Fruit fly (Drosophila melanogaster) Kc167 (cell line): ENCODE measurements around the gene amd.

Experiments
- Myc ChIP-seq: fragments of >200 bp; optimal IDR thresholded peaks from 2 replicates; lab custom pipeline; 2017; ENCODE audit warnings: missing external identifiers
- Sin3A ChIP-seq: fragments of >200 bp; optimal IDR thresholded peaks from 2 replicates; lab custom pipeline; 2018; ENCODE audit warnings: missing external identifiers
- h ChIP-seq: fragments of >200 bp; optimal IDR thresholded peaks from 3 replicates; lab custom pipeline; 2018; ENCODE audit warnings: missing external identifiers
- insv ChIP-seq: fragments of >200 bp; optimal IDR thresholded peaks from 3 replicates; lab custom pipeline; 2018; ENCODE audit warnings: missing external identifiers
- psq ChIP-seq: fragments of >200 bp; optimal IDR thresholded peaks from 2 replicates; lab custom pipeline; 2017; ENCODE audit warnings: missing external identifiers
- ttk ChIP-seq: sonication (Bioruptor generic); optimal IDR thresholded peaks from 2 replicates; lab custom pipeline; 2017; ENCODE audit warnings: missing external identifiers

amd gene

dm6 chr2L:19109625-19110204 is at the start of gene amd:
amd (plus strand) TSS chr2L:19110154.
- TF ChIP-seq psq: no peak
- no peak for TF ChIP-seq h (lab: Kevin White, UChicago)
- TF ChIP-seq Sin3A: no peak
- no peak for TF ChIP-seq Myc
- TF ChIP-seq insv (lab: Kevin White, UChicago): no peak
- TF ChIP-seq ttk (lab: Kevin White, UChicago): no peak

DNA sequence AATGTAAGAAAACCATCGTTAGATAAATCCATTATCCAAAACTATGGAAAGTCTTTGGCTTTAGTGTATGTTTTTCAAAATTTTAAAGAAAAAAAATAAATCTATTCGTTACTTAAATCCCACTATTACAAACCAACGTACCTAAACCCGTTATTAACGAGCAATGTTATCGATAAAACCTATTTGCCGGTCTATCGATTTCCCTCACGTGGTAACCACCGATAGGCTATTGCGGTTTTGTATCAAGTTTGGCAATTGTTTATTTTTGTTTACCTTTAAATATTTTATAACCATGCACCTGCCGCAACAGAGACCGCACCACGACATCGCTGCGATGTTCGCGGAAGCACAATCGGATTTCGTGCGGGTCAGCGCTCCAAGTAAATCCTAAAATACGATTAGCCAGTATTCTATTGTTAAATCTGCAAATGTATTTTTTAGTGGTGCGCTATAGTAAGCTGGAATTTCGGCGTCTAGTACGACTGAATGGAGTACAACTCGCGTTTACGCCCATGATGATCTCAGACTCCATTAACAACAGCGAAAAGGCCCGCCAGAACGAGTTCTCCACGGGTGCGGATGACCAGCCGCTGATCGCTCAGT is 46.8 kb upstream of the amd start, which contains the start of gene Dus4:
TSS of gene Dus4 (plus strand) at position 206 of the 603 bp plus-strand sequence.
- TF ChIP-seq Sin3A (no peak), insv (lab: Kevin White, UChicago) (no peak), ttk (lab: Kevin White, UChicago) (no peak), h (lab: Kevin White, UChicago) (no peak), Myc (no peak), psq (no peak)

DNA sequence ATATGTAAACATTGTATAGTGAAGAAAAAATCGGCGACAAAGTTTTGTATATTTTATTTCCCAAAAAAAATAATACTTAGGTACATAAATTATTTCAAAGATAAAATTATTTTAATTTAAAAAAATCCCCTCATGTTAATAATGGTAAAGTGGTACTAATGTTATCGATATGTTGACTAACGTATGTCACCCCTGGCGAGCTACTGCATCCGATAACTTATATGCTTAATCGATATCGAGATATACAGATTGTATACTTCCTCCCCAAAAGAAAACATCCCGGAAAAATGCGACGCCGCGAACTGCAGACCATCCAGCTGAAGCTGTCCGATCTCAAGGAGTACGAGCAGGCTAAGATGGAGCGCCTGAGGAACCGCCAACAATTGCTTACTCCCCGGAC is 45.2 kb upstream of the amd start, which contains the start of gene CG17343:
TSS of gene CG17343 (plus strand) at position 224 of the 400 bp plus-strand sequence.
- TF ChIP-seq insv (lab: Kevin White, UChicago) (no peak), Sin3A (no peak), h (lab: Kevin White, UChicago) (no peak), ttk (lab: Kevin White, UChicago) (no peak), psq (no peak), Myc (no peak)

DNA sequence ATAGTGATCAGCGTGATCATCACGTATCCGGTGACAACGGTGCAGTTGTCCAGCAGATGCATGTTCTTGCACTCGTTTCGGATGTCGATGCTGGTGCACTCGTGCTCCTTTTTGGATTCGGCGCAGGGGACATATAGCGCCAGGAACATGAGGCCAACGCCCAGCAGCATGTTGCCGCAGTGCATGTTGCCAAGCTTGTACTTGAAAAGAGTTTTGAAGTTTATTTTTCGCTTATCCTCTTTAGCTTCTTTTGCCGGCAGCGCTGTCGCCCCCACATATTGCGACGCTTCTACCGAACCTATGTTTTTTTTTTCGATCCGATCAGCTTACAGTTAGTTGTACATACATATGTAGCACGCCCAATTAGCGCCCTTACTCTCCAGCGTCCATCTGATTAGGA is 41.6 kb upstream of the amd start:
- no peak for TF ChIP-seq Myc
- TF ChIP-seq Sin3A: no peak
- no peak for TF ChIP-seq h (lab: Kevin White, UChicago)
- no peak for TF ChIP-seq ttk (lab: Kevin White, UChicago)
- no peak for TF ChIP-seq insv (lab: Kevin White, UChicago)
- TF ChIP-seq psq: no peak

- TF ChIP-seq Sin3A (no peak), Myc (no peak), ttk (lab: Kevin White, UChicago) (no peak), h (lab: Kevin White, UChicago) (no peak)
Observed at dm6 chr2L:19069548-19070145, 40.3 kb upstream of the amd start, which contains the start of gene CG10702. CG10702 (minus strand) TSS chr2L:19069851.

DNA sequence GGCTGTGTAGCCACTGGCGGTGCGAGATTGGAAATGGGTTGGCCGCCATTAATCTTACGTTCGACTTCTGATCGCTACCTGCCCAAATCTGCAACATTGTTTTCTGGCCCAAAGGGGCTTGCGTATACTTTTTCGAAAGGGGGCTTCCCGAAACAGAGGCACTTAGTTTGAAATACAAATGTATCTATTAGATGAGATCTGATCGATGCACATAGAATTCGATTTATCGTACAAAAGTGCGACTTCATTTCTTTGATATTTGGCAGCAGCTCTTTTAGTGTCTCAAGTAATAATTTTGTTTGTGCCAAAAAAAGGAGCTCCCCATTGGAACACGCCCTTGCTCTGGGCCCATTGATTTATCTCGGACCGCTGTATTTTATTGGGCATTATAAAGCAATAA is 38.2 kb upstream of the amd start:
- TF ChIP-seq ttk (lab: Kevin White, UChicago) (no peak), insv (lab: Kevin White, UChicago) (no peak), h (lab: Kevin White, UChicago) (no peak), psq (no peak), Myc (no peak), Sin3A (no peak)

dm6 chr2L:19074099-19074828 is 35.7 kb upstream of the amd start, which contains the start of gene CG17572:
CG17572 (minus strand) TSS chr2L:19074149.
- TF ChIP-seq Myc: no peak
- no peak for TF ChIP-seq insv (lab: Kevin White, UChicago)
- no peak for TF ChIP-seq psq
- TF ChIP-seq Sin3A: no peak
- no peak for TF ChIP-seq h (lab: Kevin White, UChicago)
- no peak for TF ChIP-seq ttk (lab: Kevin White, UChicago)

- TF ChIP-seq insv (lab: Kevin White, UChicago): no peak
- no peak for TF ChIP-seq Sin3A
- no peak for TF ChIP-seq h (lab: Kevin White, UChicago)
- TF ChIP-seq Myc: no peak
- no peak for TF ChIP-seq psq
- TF ChIP-seq ttk (lab: Kevin White, UChicago): no peak
Observed at dm6 chr2L:19078928-19079327, 31.0 kb upstream of the amd start, which contains the start of gene CG10700. CG10700 (minus strand) TSS chr2L:19079028.

dm6 chr2L:19079742-19080141 is 30.2 kb upstream of the amd start:
- TF ChIP-seq ttk (lab: Kevin White, UChicago): no peak
- TF ChIP-seq Sin3A: no peak
- no peak for TF ChIP-seq psq
- TF ChIP-seq insv (lab: Kevin White, UChicago): no peak
- no peak for TF ChIP-seq h (lab: Kevin White, UChicago)
- TF ChIP-seq Myc: no peak

- no peak for TF ChIP-seq Sin3A
- no peak for TF ChIP-seq insv (lab: Kevin White, UChicago)
- no peak for TF ChIP-seq h (lab: Kevin White, UChicago)
- no peak for TF ChIP-seq ttk (lab: Kevin White, UChicago)
- no peak for TF ChIP-seq psq
- TF ChIP-seq Myc: no peak
Observed at dm6 chr2L:19083320-19083764, 26.6 kb upstream of the amd start.

DNA sequence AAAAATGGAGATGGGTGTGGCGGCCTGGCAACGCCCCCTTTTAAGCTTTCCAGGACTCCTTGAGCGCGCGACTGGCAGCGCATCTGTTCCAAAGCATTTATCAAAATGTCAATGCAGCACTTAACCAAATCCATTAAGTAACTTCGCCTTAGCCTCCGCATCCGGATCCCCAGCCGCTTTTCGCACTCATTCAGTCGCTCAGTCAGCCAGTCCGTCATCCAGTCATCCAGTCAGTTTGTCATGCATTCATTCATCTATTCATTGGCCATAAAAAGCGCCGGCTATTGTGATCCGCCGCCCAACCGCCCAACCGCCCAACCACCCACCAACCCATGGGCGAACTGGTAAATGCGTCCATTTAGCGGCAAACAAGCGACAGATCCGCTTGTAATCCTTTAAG is 21.1 kb upstream of the amd start:
- TF ChIP-seq ttk (lab: Kevin White, UChicago): no peak
- TF ChIP-seq Sin3A: no peak
- no peak for TF ChIP-seq psq
- no peak for TF ChIP-seq h (lab: Kevin White, UChicago)
- TF ChIP-seq Myc: no peak
- no peak for TF ChIP-seq insv (lab: Kevin White, UChicago)

DNA sequence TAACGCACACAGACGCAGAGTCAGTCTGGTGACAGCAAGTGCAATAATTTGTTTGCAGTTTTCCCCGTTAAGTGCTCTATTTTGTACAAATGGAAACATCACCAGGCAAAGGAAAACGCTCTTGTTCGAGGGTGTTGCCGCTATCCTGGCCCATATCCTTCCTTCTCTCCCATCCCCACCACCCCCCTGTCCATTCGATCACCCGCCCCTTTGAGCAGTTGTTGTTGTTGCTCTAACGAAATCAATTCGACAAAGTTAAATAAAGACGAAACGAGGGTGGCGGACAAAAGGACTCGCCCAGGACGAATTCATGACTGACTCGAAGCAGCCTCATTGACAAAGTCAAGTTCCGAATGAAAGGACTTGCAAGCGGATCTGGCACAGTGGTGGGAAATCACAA is 20.6 kb upstream of the amd start:
- no peak for TF ChIP-seq insv (lab: Kevin White, UChicago)
- no peak for TF ChIP-seq psq
- no peak for TF ChIP-seq Sin3A
